Worm (Caenorhabditis elegans): ENCODE results near the gene Y54G2A.13.

DNA sequence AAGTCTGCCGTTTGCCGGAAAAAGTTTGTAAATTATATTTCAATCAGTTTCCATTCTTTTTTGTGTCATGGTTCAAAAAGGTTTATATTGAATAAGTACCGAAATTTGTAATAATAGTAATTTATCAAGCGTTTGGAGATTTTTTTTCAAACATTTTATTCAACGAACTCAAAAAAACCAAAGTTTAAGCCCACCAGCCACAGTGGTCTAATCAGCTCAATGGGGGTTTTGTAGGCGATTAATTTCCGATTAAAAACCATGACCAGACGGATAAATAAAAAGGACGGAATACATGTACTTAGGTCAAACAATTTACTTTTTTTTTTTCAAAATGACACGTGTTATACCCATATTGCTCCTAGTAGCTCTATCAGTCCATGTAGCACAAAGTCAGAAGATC lies 20.1 kb downstream of the Y54G2A.13 start, which contains the start of gene Y54G2A.10:
- TF ChIP-seq skn-1 (tag; optimal IDR thresholded peaks at IDR 0.05) (no peak), C04F5.9 (tag; optimal IDR thresholded peaks at IDR 0.05) (no peak), unc-62 (GFP tag; optimal IDR thresholded peaks at IDR 0.05) (no peak), nhr-47 (tag; optimal IDR thresholded peaks at IDR 0.05) (no peak), fkh-4 (tag; optimal IDR thresholded peaks at IDR 0.05; ENCODE audit: borderline replicate concordance) (no peak), nhr-11 (tag; optimal IDR thresholded peaks at IDR 0.05) (no peak), ceh-88 (GFP tag; IDR thresholded peaks at IDR 0.05) (no peak), lin-39 (tag; optimal IDR thresholded peaks at IDR 0.05) (no peak), nhr-20 (tag; optimal IDR thresholded peaks at IDR 0.05) (no peak), ztf-4 (tag; optimal IDR thresholded peaks at IDR 0.05) (no peak), lsy-2 (tag; optimal IDR thresholded peaks at IDR 0.05) (no peak), nhr-76 (tag; optimal IDR thresholded peaks at IDR 0.05) (no peak)

Measured in whole organism, L1 larva.